Worm (Caenorhabditis elegans) whole organism, L2 larva: ENCODE data around the gene F59E12.6.

Experiments
- ceh-82 ChIP-seq: fragments of 150-350 bp; optimal IDR thresholded peaks from 2 replicates; lab custom pipeline; 2014; ENCODE audit warnings: missing biosample characterization, missing genetic modification characterization
- nhr-237 ChIP-seq: fragments of 150-350 bp; optimal IDR thresholded peaks from 2 replicates; lab custom pipeline; 2014; ENCODE audit warnings: missing biosample characterization, missing genetic modification characterization

- TF ChIP-seq nhr-237 (tag; lab: Kevin White, UChicago) = no peak
- TF ChIP-seq ceh-82 (tag; lab: Kevin White, UChicago) = no peak
Observed at ce11 chrII:5582309-5582708, 48.4 kb downstream of the F59E12.6 start, which contains the start of gene T25E4.2.
